Worm (Caenorhabditis elegans) whole organism, dauer: ENCODE results near the gene pho-7.

Experiments used
- unc-62 ChIP-seq: sonication (generic microtip); optimal IDR thresholded peaks from 2 replicates; lab custom pipeline; 2017; ENCODE audit warnings: missing biosample characterization, missing genetic modification reagents, missing genetic modification characterization

Gene pho-7

DNA sequence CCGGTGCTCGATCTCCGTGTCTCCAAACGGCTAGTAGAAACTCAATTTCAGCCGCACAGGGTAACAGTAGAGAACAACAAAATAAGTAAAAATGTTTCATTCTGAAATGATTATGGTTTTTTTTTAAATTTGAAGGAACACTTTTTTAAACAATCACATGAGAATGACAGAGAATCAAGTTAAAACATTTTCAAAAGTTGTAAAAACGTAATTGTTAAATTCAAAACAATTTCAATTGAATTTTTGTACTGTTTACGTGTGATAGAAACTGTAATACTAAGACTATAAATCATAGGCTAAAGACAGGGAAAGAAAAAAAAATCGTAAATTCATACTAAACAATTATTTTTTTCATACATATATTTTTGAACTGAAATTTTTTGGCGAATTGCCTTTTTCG, at the start of gene pho-7:
TSS of gene pho-7 (minus strand) at position 101 of the 400 bp plus-strand sequence.
- TF ChIP-seq unc-62: no peak

DNA sequence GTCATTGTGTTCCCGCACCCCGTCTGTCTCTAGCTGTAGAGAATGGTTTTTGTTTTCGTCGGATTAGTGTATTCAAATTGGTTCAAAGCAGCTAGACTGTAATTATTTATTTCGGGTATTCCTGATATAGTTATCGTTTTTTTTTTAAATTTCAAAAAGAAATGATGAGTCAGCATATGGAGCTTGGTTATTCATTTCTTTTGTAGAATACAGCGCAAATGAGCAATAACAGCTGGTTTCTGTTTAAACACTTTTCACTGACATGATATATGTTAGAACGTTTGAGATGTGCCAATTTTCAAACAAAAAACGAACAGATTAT, 49.7 kb upstream of the pho-7 start:
- TF ChIP-seq unc-62: no peak

DNA sequence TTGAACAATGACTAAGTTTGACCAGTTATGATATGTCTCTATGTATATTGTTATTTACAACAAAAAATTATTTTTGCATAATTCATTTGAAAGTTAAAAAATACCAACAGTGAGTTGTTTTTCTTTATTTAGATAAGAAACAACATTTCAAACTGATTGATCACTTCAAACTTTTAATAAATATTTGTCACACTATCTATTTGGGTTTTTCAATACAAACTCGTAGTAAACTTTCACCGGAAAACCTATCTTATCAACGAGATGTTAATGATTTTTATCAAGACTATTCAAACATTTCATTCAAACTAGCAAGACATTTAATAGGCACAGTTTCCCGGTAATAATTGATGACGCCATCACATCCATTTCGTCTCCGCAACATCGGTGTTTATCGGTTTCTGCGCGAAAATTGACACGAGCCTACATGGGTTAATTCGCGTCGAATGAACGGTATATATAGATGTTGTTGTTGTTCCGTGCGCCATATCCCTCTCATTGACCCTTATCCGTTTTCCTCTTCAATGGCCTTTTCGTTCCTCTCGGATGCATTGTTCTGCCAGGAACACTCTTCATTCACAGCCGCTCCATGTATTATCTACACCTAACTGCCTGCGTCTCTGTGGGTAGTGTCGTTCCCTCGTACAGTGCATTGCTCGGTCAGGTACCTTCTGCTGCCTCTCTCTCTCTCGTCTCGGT, 49.2 kb upstream of the pho-7 start:
- TF ChIP-seq unc-62: no peak

DNA sequence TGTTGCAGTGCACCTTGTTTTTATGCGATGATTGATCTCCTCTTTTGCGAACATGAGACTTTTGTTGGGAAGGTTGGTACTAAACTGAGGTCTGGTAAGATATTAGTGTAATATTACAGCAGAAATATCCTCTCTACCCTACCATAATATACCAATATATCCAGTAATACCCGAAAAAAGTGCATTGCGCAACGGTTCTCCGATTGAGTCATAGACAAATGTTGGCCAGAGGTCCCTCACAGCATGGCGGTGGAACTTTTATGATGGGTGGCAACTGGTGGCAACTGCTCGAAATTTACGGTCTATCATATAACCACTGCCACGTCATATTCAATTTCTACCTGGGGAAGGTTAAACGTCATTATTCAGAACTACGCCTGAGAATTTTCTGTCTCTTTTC, 48.1 kb upstream of the pho-7 start:
- TF ChIP-seq unc-62: no peak

DNA sequence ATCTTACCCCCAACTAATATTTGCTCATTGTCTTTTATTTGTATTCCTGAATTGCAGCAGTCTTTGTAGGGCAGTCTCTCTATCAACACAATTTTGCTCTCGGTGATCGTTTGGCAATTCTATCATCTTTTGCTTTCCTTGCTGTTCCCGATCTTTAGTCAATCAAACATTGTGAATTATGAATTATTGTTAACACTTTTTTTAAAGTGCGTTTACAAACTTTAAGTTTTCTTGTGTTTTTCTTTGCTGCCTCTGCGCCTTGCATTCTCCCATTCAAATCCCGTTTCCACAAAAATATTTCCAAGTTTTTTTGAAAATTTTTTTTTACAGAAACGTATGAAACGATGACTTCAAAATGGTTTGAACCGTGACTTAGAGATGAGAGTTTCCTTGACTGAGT, 40.9 kb upstream of the pho-7 start, which contains the start of gene ver-4:
TSS of gene ver-4 (plus strand) at position 301 of the 400 bp plus-strand sequence.
- no peak for TF ChIP-seq unc-62

DNA sequence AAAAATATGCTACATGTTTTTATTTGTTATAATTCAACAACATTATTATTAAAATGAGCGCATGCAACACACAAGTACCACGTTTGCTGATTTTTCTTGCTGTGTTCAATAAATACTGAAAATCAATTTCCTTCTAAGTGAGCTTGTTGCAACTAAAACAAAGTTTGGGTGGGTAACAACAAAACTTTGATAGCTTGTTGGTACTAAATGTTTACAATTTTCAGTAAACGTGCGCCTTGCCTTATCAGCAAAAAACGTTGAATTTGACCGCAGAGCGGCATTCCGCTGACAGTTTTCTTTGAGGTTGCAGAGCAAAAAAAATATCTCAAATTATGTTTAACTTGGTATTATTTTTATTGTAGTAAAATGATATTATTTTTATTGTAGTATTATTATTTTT, 40.2 kb upstream of the pho-7 start:
- no peak for TF ChIP-seq unc-62

DNA sequence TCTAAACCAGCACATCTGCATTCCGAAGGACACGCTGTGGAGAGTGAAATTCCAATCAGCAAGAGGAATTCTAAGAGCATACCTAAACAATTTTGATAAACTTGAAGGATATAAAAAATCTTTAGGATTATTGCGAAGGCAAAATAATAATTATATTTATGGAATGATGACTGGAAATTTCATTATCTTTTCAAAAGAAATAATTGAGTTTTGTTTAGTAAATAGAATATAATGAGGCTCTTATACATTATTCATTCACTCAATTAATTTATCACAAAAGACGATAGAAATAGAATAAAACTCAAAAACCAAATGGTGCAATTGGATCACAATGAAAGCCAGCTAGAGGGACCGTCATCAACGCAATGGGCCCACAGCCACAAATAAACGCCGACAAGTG, 38.0 kb upstream of the pho-7 start, which contains the start of gene pxn-2:
TSS of gene pxn-2 (minus strand) at position 101 of the 400 bp plus-strand sequence.
- TF ChIP-seq unc-62: no peak

DNA sequence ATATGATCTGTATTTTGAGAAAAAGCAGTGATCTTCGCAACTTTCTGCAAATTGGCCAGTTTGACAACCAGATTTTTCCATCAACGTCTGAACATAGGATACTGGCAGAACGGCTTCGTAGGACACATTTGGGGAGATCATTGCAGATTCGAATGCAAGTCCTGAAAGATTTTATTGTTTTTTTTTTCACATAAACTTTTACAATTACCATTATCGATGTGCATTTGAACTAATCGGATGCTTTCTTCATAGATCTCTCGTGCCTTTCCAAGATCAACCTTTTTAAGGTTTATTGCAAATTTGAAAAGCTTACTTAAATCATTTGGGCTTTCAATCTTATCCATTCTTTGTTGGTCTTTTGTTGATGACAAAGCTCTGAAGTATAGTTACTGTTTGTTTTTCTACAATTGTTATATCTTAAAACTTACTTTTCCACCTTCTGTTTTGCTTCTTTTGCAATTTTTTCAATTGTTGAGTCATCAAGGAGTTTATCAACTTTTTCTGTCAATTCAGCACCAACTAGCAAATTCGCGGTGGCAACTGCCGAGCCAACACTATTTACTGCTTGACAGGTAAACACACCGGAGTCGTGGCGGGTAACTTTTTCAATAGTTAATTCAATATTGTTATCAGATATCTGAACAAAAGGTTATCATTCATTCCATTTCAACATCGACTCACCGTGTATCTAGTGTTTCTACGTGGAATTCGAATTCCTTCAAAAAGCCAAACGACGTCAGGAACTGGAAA, 35.5 kb upstream of the pho-7 start:
- TF ChIP-seq unc-62: no peak

DNA sequence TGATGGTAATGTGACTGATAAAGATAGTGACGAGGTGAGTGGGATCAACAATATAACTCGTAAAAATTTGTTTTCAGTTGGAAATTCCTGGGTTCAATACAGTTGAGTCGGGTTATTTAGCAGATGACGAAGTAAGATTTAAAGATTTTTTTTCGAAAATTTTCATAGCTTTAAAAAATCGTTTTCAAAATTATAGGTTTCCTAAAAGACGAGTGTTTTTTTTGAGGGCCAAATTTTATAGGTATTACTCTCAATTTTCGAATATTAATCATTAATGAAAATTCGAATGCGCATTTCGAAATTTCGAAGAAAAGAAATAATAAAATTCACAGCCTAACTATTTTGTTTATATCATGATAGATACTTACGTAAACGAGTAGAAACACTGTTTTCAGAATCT, 30.0 kb upstream of the pho-7 start:
- no peak for TF ChIP-seq unc-62

DNA sequence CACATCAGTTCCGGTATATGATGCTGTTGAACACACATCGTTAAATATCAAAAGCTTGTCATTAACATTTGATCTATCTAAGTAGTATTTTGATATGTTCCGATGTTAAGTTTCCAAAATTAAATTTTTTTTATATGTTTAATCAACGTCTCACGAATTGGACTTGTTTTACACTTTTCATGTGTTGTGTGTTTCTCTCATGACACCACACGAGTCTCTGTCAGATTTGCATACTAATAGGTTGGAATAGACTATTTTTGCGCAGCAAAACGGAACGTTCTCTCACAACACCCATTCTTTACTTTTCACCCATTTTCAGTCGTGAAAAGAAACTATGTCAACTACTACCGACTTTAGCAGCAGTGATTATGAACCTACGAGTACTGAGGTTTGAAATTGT, 29.5 kb upstream of the pho-7 start, which contains the start of gene K09C8.8:
TSS of gene K09C8.8 (plus strand) at position 301 of the 400 bp plus-strand sequence.
- TF ChIP-seq unc-62: no peak

DNA sequence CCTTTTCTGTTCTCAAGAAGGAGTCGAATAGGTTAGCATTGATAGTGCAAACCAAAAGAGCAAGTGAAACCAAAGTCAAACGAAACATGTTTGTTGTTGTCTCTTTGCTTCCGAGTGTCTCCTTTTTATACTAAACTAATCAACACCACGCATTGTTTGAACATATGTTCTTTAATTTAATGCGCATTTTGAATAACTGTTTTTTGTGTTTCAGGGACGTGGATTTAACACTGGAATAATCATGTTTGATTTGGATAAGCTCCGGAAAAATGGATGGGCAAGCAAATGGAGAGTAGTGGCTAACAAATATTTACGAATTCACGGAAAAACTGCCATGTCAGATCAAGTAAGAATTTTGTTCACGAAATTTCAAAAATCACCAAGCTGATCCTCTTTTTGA, 26.5 kb upstream of the pho-7 start, which contains the start of gene K09C8.9:
TSS of gene K09C8.9 (minus strand) at position 101 of the 400 bp plus-strand sequence.
- no peak for TF ChIP-seq unc-62

DNA sequence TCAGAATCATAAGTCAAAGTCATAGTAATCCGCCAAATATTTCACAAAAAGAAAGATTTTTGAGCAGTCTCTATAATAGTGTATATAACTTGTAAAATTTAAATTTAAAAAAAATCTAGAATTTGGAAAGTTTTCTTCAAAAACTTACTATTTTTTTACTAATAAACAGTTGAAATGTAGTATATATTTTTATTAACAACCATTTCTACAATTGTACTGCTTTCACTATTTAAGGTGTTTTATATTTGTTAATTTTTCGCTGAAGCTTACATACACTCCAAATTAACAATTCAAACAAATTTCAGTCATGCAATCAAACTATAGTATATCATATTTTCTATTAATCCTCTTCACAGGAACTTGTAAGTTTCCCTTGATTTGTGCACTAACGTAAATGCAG, 25.1 kb upstream of the pho-7 start, which contains the start of gene lge-1:
TSS of gene lge-1 (plus strand) at position 301 of the 400 bp plus-strand sequence.
- TF ChIP-seq unc-62: no peak

DNA sequence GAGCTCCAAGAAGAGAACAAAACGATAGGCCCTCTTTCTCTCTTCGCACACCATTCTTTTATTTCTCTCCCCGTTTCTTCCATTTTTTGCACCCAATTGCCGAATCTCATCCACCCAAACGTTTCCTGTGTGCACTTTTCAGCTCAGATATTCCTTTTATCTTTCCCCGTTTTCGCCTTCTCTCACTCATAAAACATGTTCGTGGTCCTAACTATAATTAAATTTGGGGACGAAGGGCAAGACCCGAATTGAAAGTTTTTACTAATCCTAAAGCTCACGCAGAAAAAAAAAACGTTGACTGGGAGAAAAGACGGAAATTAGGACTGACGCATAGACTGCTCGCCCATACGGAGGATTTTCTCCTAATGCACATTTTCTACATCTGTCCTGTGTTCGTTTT, 24.4 kb upstream of the pho-7 start:
- TF ChIP-seq unc-62: no peak

DNA sequence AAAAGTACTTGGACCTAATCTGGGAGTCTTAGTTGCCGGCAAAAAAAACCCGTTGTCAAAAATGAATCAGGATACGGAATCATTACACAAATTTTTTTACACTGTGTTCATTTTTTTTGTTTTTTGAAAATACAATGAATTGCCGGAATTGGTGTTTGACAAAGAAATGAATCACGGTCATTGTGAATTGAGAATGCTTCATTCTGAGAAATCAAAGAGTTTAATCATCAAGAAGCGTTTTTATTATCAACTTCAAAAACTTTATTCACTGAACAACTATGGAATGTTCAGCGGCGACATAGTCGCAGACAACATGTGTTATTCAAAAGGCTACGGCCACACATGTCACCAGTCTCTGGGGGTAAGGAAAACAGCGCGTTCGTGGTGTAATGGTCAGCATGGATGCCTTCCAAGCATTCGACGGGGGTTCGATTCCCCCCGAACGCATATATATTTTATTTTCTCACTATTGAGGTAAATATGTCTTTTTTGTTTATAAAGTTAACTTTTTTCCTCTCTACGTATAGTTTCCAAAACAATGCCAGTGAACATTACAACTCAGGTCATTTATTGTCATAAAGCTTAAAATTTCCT, 22.4 kb upstream of the pho-7 start, which contains the start of gene nas-10:
TSS of gene nas-10 (minus strand) at position 51 of the 594 bp plus-strand sequence.
- TF ChIP-seq unc-62: no peak

DNA sequence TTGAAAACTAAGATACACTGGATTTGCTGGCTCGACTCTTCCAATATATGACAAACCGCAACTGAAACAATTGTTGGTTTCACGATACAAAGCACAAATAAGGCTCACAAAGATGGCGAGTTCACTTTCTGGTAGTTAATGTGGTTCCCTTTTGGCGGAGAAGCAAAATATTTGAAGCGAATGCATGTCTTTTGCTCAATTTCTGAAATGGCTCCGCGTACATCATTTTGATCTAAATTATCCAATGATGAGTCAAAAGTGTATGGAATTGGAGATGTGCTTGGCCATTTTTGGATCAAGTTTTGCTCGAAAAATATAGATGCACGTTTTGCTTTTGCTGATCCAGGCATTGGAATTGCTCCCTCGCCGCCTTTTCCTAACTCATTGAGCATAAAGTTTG, 20.6 kb upstream of the pho-7 start:
- no peak for TF ChIP-seq unc-62

DNA sequence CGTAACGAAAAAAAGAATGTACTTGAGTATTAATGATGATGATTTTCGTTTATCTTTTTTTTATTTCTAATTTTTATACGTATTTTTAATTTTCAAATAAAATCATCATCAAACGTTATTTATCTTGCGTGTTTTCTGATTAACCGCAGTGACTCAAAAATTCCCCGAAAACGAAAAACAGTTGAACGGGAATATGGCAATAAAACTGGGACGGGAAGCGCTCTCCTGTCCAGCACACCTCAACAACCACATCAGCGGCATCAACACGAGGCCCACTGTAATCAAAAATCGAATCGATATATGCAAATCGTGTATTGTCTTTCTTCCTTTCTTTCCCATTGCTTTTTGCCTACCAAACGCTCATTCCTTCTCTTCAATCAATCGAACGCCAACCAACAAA, 18.0 kb upstream of the pho-7 start, which contains the start of gene K09C8.2:
TSS of gene K09C8.2 (plus strand) at position 301 of the 400 bp plus-strand sequence.
- no peak for TF ChIP-seq unc-62

DNA sequence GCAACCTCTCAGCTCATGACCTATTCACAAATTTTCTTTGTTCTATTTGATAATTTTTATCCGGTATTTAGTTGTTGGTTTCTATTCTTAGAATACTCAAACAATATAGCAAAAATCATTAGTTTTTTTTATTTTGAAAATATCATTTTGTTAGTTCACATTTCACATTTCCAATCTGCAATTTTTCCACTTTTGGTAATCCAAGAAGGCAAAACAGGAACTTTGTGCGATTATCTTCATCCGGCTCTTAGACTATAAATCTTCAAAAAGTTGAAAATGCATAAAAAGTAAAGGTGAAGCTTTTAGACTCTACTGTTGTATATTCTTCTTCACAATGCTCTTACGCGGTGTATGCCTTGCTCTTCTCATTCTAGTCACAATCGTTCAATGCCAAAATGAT, 17.3 kb upstream of the pho-7 start, which contains the start of gene nlp-19:
TSS of gene nlp-19 (plus strand) at position 301 of the 400 bp plus-strand sequence.
- no peak for TF ChIP-seq unc-62
